Worm (Caenorhabditis elegans): ENCODE results near the gene F55H2.7.

The F55H2.7 gene

DNA sequence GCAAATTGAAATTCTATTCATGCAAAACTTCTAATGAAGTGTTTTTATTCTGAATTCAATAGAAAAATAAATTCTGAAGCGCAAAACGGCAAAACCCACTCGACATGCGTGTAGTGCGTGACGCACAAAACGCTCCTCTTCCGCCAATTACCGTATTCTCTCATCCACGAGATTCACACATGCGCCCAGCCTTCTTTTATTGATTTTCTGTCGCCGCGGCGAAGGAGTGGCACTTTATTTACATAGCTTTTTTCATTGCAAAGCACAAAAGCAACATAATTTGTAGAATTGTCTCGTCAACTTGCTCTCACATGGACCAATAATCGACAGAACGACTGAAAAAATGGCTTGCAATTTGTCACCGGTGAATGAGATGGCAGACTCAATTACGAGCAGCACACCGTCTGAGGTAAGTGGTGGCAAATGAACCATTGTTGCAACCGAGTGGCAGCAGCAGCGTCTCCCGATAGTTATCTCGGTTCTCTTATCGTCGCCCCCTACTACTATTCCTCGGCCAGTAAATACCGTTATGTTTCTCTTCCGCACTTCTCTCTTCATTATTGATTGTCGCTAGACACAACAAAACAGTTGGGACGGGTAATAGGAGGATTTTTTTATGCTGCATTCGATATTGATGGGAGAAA lies 30.1 kb upstream of the F55H2.7 start, which contains the start of gene unc-16 (continued):
- TF ChIP-seq let-526 (GFP tag; IDR thresholded peaks at IDR 0.05) (no peak; the same call in 1 of the 2 replicates), ceh-100 (GFP tag; IDR thresholded peaks at IDR 0.05) (peak; percentile 51), lin-54 (GFP tag; optimal IDR thresholded peaks at IDR 0.05) (peak; percentile 72), F57A8.1 (GFP tag; optimal IDR thresholded peaks at IDR 0.05) (no peak), mcd-1 (GFP tag; IDR thresholded peaks at IDR 0.05) (peak; percentile 89), ekl-4 (GFP tag; IDR thresholded peaks at IDR 0.05) (peak; percentile 84), B0035.1 (tag; optimal IDR thresholded peaks at IDR 0.05) (no peak), B0261.1 (tag; optimal IDR thresholded peaks at IDR 0.05) (no peak), F23B12.7 (tag; optimal IDR thresholded peaks at IDR 0.05; ENCODE audit: insufficient read depth) (no peak), unc-62 (GFP tag; optimal IDR thresholded peaks at IDR 0.05) (peak; percentile 72), ceh-58 (GFP tag; IDR thresholded peaks at IDR 0.05) (no peak), ceh-40 (GFP tag; IDR thresholded peaks at IDR 0.05) (no peak), dox-1 (GFP tag; IDR thresholded peaks at IDR 0.05) (peak; percentile 80), madf-8 (GFP tag; conservative IDR thresholded peaks at IDR 0.05) (peak; percentile 40), ceh-91 (GFP tag; IDR thresholded peaks at IDR 0.05) (no peak), zfh-2 (GFP tag; conservative IDR thresholded peaks at IDR 0.05) (peak; percentile 63; the same call in 1 of the 2 replicates), madf-3 (GFP tag; IDR thresholded peaks at IDR 0.05) (no peak), attf-5 (GFP tag; optimal IDR thresholded peaks at IDR 0.05) (peak; percentile 89), hlh-12 (tag; optimal IDR thresholded peaks at IDR 0.05) (no peak), hrde-1 (tag; optimal IDR thresholded peaks at IDR 0.05; ENCODE audit: borderline replicate concordance) (no peak), Y53G8AR.9 (GFP tag; conservative IDR thresholded peaks at IDR 0.05) (0 out of 2 replicates have a peak, but pooled peaks have one; percentile 17), F33H1.4 (GFP tag; IDR thresholded peaks at IDR 0.05) (peak; percentile 50; the same call in 1 of the 2 replicates), nfyb-1 (GFP tag; IDR thresholded peaks at IDR 0.05) (peak; percentile 85; the same call in 1 of the 2 replicates), F10E7.11 (tag; optimal IDR thresholded peaks at IDR 0.05) (no peak), athp-1 (tag; optimal IDR thresholded peaks at IDR 0.05) (peak; percentile 62), ztf-26 (tag; optimal IDR thresholded peaks at IDR 0.05) (peak; percentile 47), chd-7 (tag; optimal IDR thresholded peaks at IDR 0.05) (no peak), F49E8.2 (tag; optimal IDR thresholded peaks at IDR 0.05; ENCODE audit: insufficient read depth) (no peak), F52B5.7 (tag; optimal IDR thresholded peaks at IDR 0.05) (no peak), Y56A3A.18 (GFP tag; IDR thresholded peaks at IDR 0.05) (no peak), ccch-3 (GFP tag; optimal IDR thresholded peaks at IDR 0.05) (no peak), T26A5.8 (tag; optimal IDR thresholded peaks at IDR 0.05) (no peak), hsf-1 (GFP tag; IDR thresholded peaks at IDR 0.05) (no peak), cebp-1 (GFP tag; IDR thresholded peaks at IDR 0.05) (0 out of 2 replicates have a peak, but pooled peaks have one; percentile 12), cebp-1 (tag; optimal IDR thresholded peaks at IDR 0.05) (peak; percentile 82), akir-1 (GFP tag; optimal IDR thresholded peaks at IDR 0.05) (no peak), snpc-1.1 (tag; optimal IDR thresholded peaks at IDR 0.05; ENCODE audit: insufficient read depth) (no peak), bed-1 (GFP tag; IDR thresholded peaks at IDR 0.05) (no peak), egl-44 (GFP tag; IDR thresholded peaks at IDR 0.05) (no peak), cebp-2 (GFP tag; IDR thresholded peaks at IDR 0.05) (no peak), tbx-9 (tag; optimal IDR thresholded peaks at IDR 0.05; ENCODE audit: borderline replicate concordance) (no peak), rpc-1 (optimal IDR thresholded peaks at IDR 0.05) (peak; percentile 13), rpc-1 (tag; optimal IDR thresholded peaks at IDR 0.05) (no peak), F55B11.4 (tag; optimal IDR thresholded peaks at IDR 0.05; ENCODE audit: borderline replicate concordance, insufficient read depth) (no peak), aptf-3 (GFP tag; IDR thresholded peaks at IDR 0.05) (no peak), ceh-27 (GFP tag; optimal IDR thresholded peaks at IDR 0.05) (peak; percentile 88), nhr-27 (tag; optimal IDR thresholded peaks at IDR 0.05) (no peak), ztf-28 (GFP tag; IDR thresholded peaks at IDR 0.05) (no peak)
